Worm (Caenorhabditis elegans): ENCODE measurements around the gene flp-16.

flp-16 gene

ce11 chrII:13196689-13197280 lies 38.3 kb upstream of the flp-16 start:
- TF ChIP-seq nhr-76 (tag; optimal IDR thresholded peaks at IDR 0.05), result no peak
- peak; percentile 51 for TF ChIP-seq pha-4 (tag; optimal IDR thresholded peaks at IDR 0.05)
- peak; percentile 9 for TF ChIP-seq ces-1 (GFP tag; optimal IDR thresholded peaks at IDR 0.05)

ce11 chrII:13198845-13199244 lies 36.3 kb upstream of the flp-16 start:
- TF ChIP-seq ham-2 (GFP tag; optimal IDR thresholded peaks at IDR 0.05), result no peak
- no peak for TF ChIP-seq lsy-2 (tag; optimal IDR thresholded peaks at IDR 0.05)
- TF ChIP-seq tbx-8 (GFP tag; optimal IDR thresholded peaks at IDR 0.05), result no peak
- TF ChIP-seq flh-1 (GFP tag; optimal IDR thresholded peaks at IDR 0.05), result no peak
- no peak for TF ChIP-seq mab-5 (tag; optimal IDR thresholded peaks at IDR 0.05)
- TF ChIP-seq sptf-1 (tag; optimal IDR thresholded peaks at IDR 0.05), result no peak
- no peak for TF ChIP-seq ces-1 (GFP tag; optimal IDR thresholded peaks at IDR 0.05)
- no peak for TF ChIP-seq nhr-237 (tag; optimal IDR thresholded peaks at IDR 0.05)
- TF ChIP-seq pha-4 (tag; optimal IDR thresholded peaks at IDR 0.05), result no peak
- TF ChIP-seq nhr-12 (tag; optimal IDR thresholded peaks at IDR 0.05), result no peak
- TF ChIP-seq nhr-2 (tag; optimal IDR thresholded peaks at IDR 0.05), result no peak
- no peak for TF ChIP-seq elt-3 (tag; optimal IDR thresholded peaks at IDR 0.05)
- TF ChIP-seq unc-62 (GFP tag; optimal IDR thresholded peaks at IDR 0.05), result no peak
- no peak for TF ChIP-seq ceh-43 (GFP tag; optimal IDR thresholded peaks at IDR 0.05)
- TF ChIP-seq sem-2 (GFP tag; optimal IDR thresholded peaks at IDR 0.05), result no peak

ce11 chrII:13199674-13200215 lies 35.4 kb upstream of the flp-16 start, which contains the start of gene btf-1:
Gene btf-1 (plus strand): TSS chrII:13200165.
- TF ChIP-seq ceh-39 (tag; optimal IDR thresholded peaks at IDR 0.05) (no peak), nhr-12 (tag; optimal IDR thresholded peaks at IDR 0.05) (no peak), unc-39 (tag; optimal IDR thresholded peaks at IDR 0.05) (no peak), tbx-8 (GFP tag; optimal IDR thresholded peaks at IDR 0.05) (peak; percentile 37), blmp-1 (tag; optimal IDR thresholded peaks at IDR 0.05) (no peak), ceh-43 (GFP tag; optimal IDR thresholded peaks at IDR 0.05) (no peak), unc-62 (GFP tag; optimal IDR thresholded peaks at IDR 0.05) (no peak), mls-2 (tag; optimal IDR thresholded peaks at IDR 0.05) (peak; percentile 55), ces-1 (GFP tag; optimal IDR thresholded peaks at IDR 0.05) (peak; percentile 34), M03D4.4 (tag; optimal IDR thresholded peaks at IDR 0.05) (peak; percentile 14), nhr-28 (tag; optimal IDR thresholded peaks at IDR 0.05) (no peak), lsy-2 (tag; optimal IDR thresholded peaks at IDR 0.05) (peak; percentile 54), ceh-83 (GFP tag; optimal IDR thresholded peaks at IDR 0.05) (no peak), bed-3 (GFP tag; optimal IDR thresholded peaks at IDR 0.05) (peak; percentile 13), drap-1 (GFP tag; optimal IDR thresholded peaks at IDR 0.05) (peak; percentile 26), nhr-2 (tag; optimal IDR thresholded peaks at IDR 0.05) (no peak), snpc-4 (tag; optimal IDR thresholded peaks at IDR 0.05) (no peak), ham-2 (GFP tag; optimal IDR thresholded peaks at IDR 0.05) (no peak), mab-5 (tag; optimal IDR thresholded peaks at IDR 0.05) (no peak), elt-3 (tag; optimal IDR thresholded peaks at IDR 0.05) (no peak), unc-120 (tag; optimal IDR thresholded peaks at IDR 0.05; ENCODE audit: poor library complexity, severe bottlenecking) (peak; percentile 14), nhr-237 (tag; optimal IDR thresholded peaks at IDR 0.05) (peak; percentile 47), mep-1 (tag; optimal IDR thresholded peaks at IDR 0.05) (peak; percentile 13), lin-13 (tag; optimal IDR thresholded peaks at IDR 0.05) (peak; percentile 29), hlh-1 (tag; optimal IDR thresholded peaks at IDR 0.05) (no peak), cnd-1 (tag; optimal IDR thresholded peaks at IDR 0.05) (peak; percentile 54), pha-4 (tag; optimal IDR thresholded peaks at IDR 0.05) (no peak), sptf-1 (tag; optimal IDR thresholded peaks at IDR 0.05) (peak; percentile 79)

DNA sequence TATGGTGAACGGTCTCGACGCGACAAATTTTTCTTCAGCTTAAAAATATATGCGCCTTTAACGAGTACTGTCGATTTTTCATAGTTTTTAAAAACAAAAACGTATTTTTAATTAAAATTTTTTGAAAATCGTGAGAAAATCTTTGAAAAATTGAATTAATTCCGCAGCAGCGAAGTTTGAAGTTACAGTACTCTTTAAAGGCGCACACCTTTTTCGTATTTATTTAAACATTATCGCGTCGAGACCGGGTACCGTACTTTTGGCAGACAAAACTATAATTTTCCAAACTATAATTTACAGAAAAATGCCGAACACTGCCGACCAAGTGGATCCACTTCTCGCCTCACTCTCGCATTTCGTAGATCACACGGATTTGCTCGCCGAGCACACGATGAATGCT lies 19.3 kb upstream of the flp-16 start, which contains the start of gene F15D4.2:
Gene F15D4.2, plus strand, starts transcription at position 301 of the 400 bp plus-strand sequence.
- TF ChIP-seq cnd-1 (tag; optimal IDR thresholded peaks at IDR 0.05) (no peak), nhr-76 (tag; optimal IDR thresholded peaks at IDR 0.05) (no peak), elt-3 (tag; optimal IDR thresholded peaks at IDR 0.05) (no peak), sem-2 (GFP tag; optimal IDR thresholded peaks at IDR 0.05) (no peak), blmp-1 (tag; optimal IDR thresholded peaks at IDR 0.05) (no peak), lsy-2 (tag; optimal IDR thresholded peaks at IDR 0.05) (no peak)

DNA sequence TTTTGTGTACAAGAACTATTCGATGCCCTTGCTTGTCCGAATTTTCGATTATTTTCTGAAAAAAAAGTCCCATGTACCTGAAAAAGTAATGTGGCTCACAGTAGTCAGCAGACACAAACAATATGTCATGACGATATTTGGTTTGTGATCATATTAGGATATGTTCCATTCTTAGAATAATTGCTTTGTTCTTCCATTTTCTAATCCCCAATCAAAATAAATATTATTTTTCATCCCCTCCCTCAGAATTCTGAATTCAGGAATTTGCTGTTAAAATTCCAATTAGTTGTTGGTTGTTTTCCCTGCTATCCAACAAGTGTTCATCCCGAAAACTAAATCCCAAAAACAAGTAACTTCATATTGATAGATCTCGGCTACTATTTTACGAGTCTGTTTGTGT lies 15.7 kb upstream of the flp-16 start:
- TF ChIP-seq ham-2 (GFP tag; optimal IDR thresholded peaks at IDR 0.05) (no peak), ztf-11 (tag; optimal IDR thresholded peaks at IDR 0.05) (no peak), nhr-2 (tag; optimal IDR thresholded peaks at IDR 0.05) (no peak), tbx-8 (GFP tag; optimal IDR thresholded peaks at IDR 0.05) (no peak), hlh-1 (tag; optimal IDR thresholded peaks at IDR 0.05) (no peak), nhr-237 (tag; optimal IDR thresholded peaks at IDR 0.05) (no peak), snpc-4 (tag; optimal IDR thresholded peaks at IDR 0.05) (no peak)

All from whole organism, mixed stage, embryonic.